Fruit fly (Drosophila melanogaster) whole organism, embryonic: ENCODE measurements around the gene Syt12.

Experiments used
- Aef1 ChIP-seq: fragments of 200-800 bp; sonication (Bioruptor generic); IDR thresholded peaks from 3 replicates; pipeline ENCODE4 v1.3.6; 2022; ENCODE audit warnings: missing biosample characterization, missing genetic modification characterization
- CG10147 ChIP-seq: fragments of 200-800 bp; sonication (Bioruptor generic); optimal IDR thresholded peaks from 2 replicates; lab custom pipeline; 2019; ENCODE audit warnings: missing biosample characterization, mild to moderate bottlenecking, missing genetic modification characterization, moderate library complexity
- CG10267 ChIP-seq: fragments of 200-800 bp; sonication (Bioruptor generic); optimal IDR thresholded peaks from 2 replicates; lab custom pipeline; 2018; ENCODE audit warnings: missing biosample characterization, mild to moderate bottlenecking, missing genetic modification characterization, moderate library complexity
- CG11247 ChIP-seq: fragments of 200-800 bp; sonication (Bioruptor generic); IDR thresholded peaks from 2 replicates; pipeline ENCODE4 v1.3.6; 2022; ENCODE audit warnings: missing biosample characterization, missing genetic modification characterization
- CG11504 ChIP-seq: fragments of 200-800 bp; sonication (Bioruptor generic); optimal IDR thresholded peaks from 3 replicates; lab custom pipeline; 2019; ENCODE audit warnings: missing biosample characterization, mild to moderate bottlenecking, missing genetic modification characterization, moderate library complexity
- CG15696 ChIP-seq: fragments of 200-800 bp; sonication (Bioruptor generic); optimal IDR thresholded peaks from 2 replicates; lab custom pipeline; 2019; ENCODE audit warnings: missing biosample characterization, mild to moderate bottlenecking, missing genetic modification characterization, moderate library complexity
- CG17328 ChIP-seq: fragments of 200-800 bp; sonication (Bioruptor generic); IDR thresholded peaks from 2 replicates; pipeline ENCODE4 v1.3.6; 2022; ENCODE audit warnings: missing biosample characterization, missing genetic modification characterization
- CG17361 ChIP-seq: fragments of 200-800 bp; sonication (Bioruptor generic); IDR thresholded peaks from 3 replicates; pipeline ENCODE4 v1.3.6; 2022; ENCODE audit warnings: missing biosample characterization, missing genetic modification characterization
- CG17912 ChIP-seq: fragments of 200-800 bp; sonication (Bioruptor generic); optimal IDR thresholded peaks from 2 replicates; lab custom pipeline; 2018; ENCODE audit warnings: missing biosample characterization, mild to moderate bottlenecking, missing genetic modification characterization
- CG2199 ChIP-seq: fragments of 200-800 bp; sonication (Bioruptor generic); IDR thresholded peaks from 3 replicates; pipeline ENCODE4 v1.3.6; 2022; ENCODE audit warnings: missing biosample characterization, missing genetic modification characterization
- CG2678 ChIP-seq: fragments of 200-800 bp; sonication (Bioruptor generic); optimal IDR thresholded peaks from 3 replicates; lab custom pipeline; 2019; ENCODE audit warnings: missing biosample characterization, mild to moderate bottlenecking, missing genetic modification characterization, moderate library complexity
- CG3163 ChIP-seq: fragments of 200-800 bp; sonication (Bioruptor generic); optimal IDR thresholded peaks from 3 replicates; lab custom pipeline; 2016; ENCODE audit warnings: missing biosample characterization, missing genetic modification characterization
- CG34224 ChIP-seq: fragments of 200-800 bp; sonication (Bioruptor generic); IDR thresholded peaks from 3 replicates; pipeline ENCODE4 v1.3.6; 2022; ENCODE audit warnings: missing biosample characterization, missing genetic modification characterization; ENCODE audit not compliant: partially characterized antibody
- CG34422 ChIP-seq: fragments of 200-800 bp; sonication (Bioruptor generic); IDR thresholded peaks from 3 replicates; pipeline ENCODE4 v1.3.6; 2022; ENCODE audit warnings: missing biosample characterization, missing genetic modification characterization
- CG4617 ChIP-seq: fragments of 200-800 bp; sonication (Bioruptor generic); optimal IDR thresholded peaks from 3 replicates; lab custom pipeline; 2016; ENCODE audit warnings: missing biosample characterization, missing genetic modification characterization, borderline replicate concordance
- CG5180 ChIP-seq: fragments of 200-800 bp; sonication (Bioruptor generic); optimal IDR thresholded peaks from 3 replicates; lab custom pipeline; 2017; ENCODE audit warnings: missing biosample characterization, missing genetic modification characterization, mild to moderate bottlenecking, moderate library complexity, missing genetic modification reagents
- CG8089 ChIP-seq: fragments of 200-800 bp; sonication (Bioruptor generic); optimal IDR thresholded peaks from 3 replicates; lab custom pipeline; 2016; ENCODE audit warnings: missing biosample characterization, missing genetic modification characterization
- Dip2 ChIP-seq: fragments of 200-800 bp; sonication (Bioruptor generic); IDR thresholded peaks from 2 replicates; pipeline ENCODE4 v1.3.6; 2022; ENCODE audit warnings: missing biosample characterization, missing genetic modification characterization
- Drgx ChIP-seq: fragments of 200-800 bp; sonication (Bioruptor generic); IDR thresholded peaks from 2 replicates; pipeline ENCODE4 v1.3.6; 2022; ENCODE audit warnings: missing biosample characterization, missing genetic modification characterization
- H15 ChIP-seq: fragments of 200-800 bp; sonication (Bioruptor generic); IDR thresholded peaks from 3 replicates; pipeline ENCODE4 v1.3.6; 2022; ENCODE audit warnings: missing biosample characterization, missing genetic modification characterization
- Kr ChIP-seq: fragments of 200-800 bp; sonication (Bioruptor generic); optimal IDR thresholded peaks from 2 replicates; lab custom pipeline; 2017; ENCODE audit warnings: missing biosample characterization, mild to moderate bottlenecking, missing genetic modification characterization
- MBD-R2 ChIP-seq: fragments of 200-800 bp; sonication (Bioruptor generic); IDR thresholded peaks from 2 replicates; pipeline ENCODE4 v1.3.6; 2022; ENCODE audit warnings: missing biosample characterization, missing genetic modification characterization
- Med ChIP-seq: fragments of 200-800 bp; sonication (Bioruptor generic); peaks from one replicate; lab custom pipeline; 2016; ENCODE audit warnings: missing biosample characterization, missing genetic modification characterization, mild to moderate bottlenecking, inconsistent platforms, moderate library complexity
- Meics ChIP-seq: fragments of 200-800 bp; sonication (Bioruptor generic); optimal IDR thresholded peaks from 2 replicates; lab custom pipeline; 2017; ENCODE audit warnings: missing biosample characterization, mild to moderate bottlenecking, missing genetic modification characterization
- NK7.1 ChIP-seq: fragments of 200-800 bp; sonication (Bioruptor generic); optimal IDR thresholded peaks from 3 replicates; lab custom pipeline; 2016; ENCODE audit warnings: missing biosample characterization, missing genetic modification characterization
- Rfx ChIP-seq: fragments of 200-800 bp; sonication (Bioruptor generic); IDR thresholded peaks from 2 replicates; pipeline ENCODE4 v1.3.6; 2022; ENCODE audit warnings: missing biosample characterization, missing genetic modification characterization
- Sry-β ChIP-seq: fragments of 200-800 bp; sonication (Bioruptor generic); optimal IDR thresholded peaks from 2 replicates; lab custom pipeline; 2018; ENCODE audit warnings: missing biosample characterization, mild to moderate bottlenecking, missing genetic modification characterization, moderate library complexity
- caup ChIP-seq: fragments of 200-800 bp; sonication (Bioruptor generic); optimal IDR thresholded peaks from 3 replicates; lab custom pipeline; 2017; ENCODE audit warnings: missing biosample characterization, mild to moderate bottlenecking, missing genetic modification characterization, moderate library complexity; ENCODE audit not compliant: severe bottlenecking
- ci ChIP-seq: fragments of 200-800 bp; sonication (Bioruptor generic); IDR thresholded peaks from 3 replicates; pipeline ENCODE4 v1.3.6; 2022; ENCODE audit warnings: missing biosample characterization, missing genetic modification characterization
- crol ChIP-seq: fragments of 200-800 bp; sonication (Bioruptor generic); IDR thresholded peaks from 2 replicates; pipeline ENCODE4 v1.3.6; 2022; ENCODE audit warnings: missing biosample characterization, missing genetic modification characterization
- cwo ChIP-seq: fragments of 200-800 bp; sonication (Bioruptor generic); optimal IDR thresholded peaks from 3 replicates; lab custom pipeline; 2017; ENCODE audit warnings: missing biosample characterization, missing genetic modification characterization, mild to moderate bottlenecking, moderate library complexity, missing genetic modification reagents
- exex ChIP-seq: fragments of 200-800 bp; sonication (Bioruptor generic); optimal IDR thresholded peaks from 4 replicates; lab custom pipeline; 2018; ENCODE audit warnings: missing biosample characterization, mild to moderate bottlenecking, missing genetic modification characterization, moderate library complexity
- gfzf ChIP-seq: fragments of 200-800 bp; sonication (Bioruptor generic); optimal IDR thresholded peaks from 2 replicates; lab custom pipeline; 2016; ENCODE audit warnings: missing biosample characterization, mild to moderate bottlenecking, missing genetic modification characterization, moderate library complexity
- gro ChIP-seq: fragments of 200-800 bp; sonication (Bioruptor generic); optimal IDR thresholded peaks from 2 replicates; lab custom pipeline; 2016; ENCODE audit warnings: missing biosample characterization, missing genetic modification characterization
- insv ChIP-seq, 2 experiments: fragments of 200-800 bp; sonication (Bioruptor generic); optimal IDR thresholded peaks; 3 replicates each; lab custom pipeline; 2016 to 2018; ENCODE audit warnings: missing biosample characterization in 2 of 2, missing genetic modification characterization in 2 of 2
- kah ChIP-seq: fragments of 200-800 bp; sonication (Bioruptor generic); optimal IDR thresholded peaks from 2 replicates; lab custom pipeline; 2018; ENCODE audit warnings: missing biosample characterization, mild to moderate bottlenecking, missing genetic modification characterization
- kay ChIP-seq: fragments of 200-800 bp; sonication (Bioruptor generic); optimal IDR thresholded peaks from 2 replicates; lab custom pipeline; 2016; ENCODE audit warnings: missing biosample characterization, missing genetic modification characterization
- lab ChIP-seq: fragments of 200-800 bp; sonication (Bioruptor generic); optimal IDR thresholded peaks from 3 replicates; lab custom pipeline; 2017; ENCODE audit warnings: missing biosample characterization, missing genetic modification characterization, mild to moderate bottlenecking, moderate library complexity, missing genetic modification reagents
- nau ChIP-seq: fragments of 200-800 bp; sonication (Bioruptor generic); optimal IDR thresholded peaks from 3 replicates; lab custom pipeline; 2017; ENCODE audit warnings: missing biosample characterization, mild to moderate bottlenecking, missing genetic modification characterization, missing genetic modification reagents
- onecut ChIP-seq: fragments of 200-800 bp; sonication (Bioruptor generic); IDR thresholded peaks from 2 replicates; pipeline ENCODE4 v1.3.6; 2022; ENCODE audit warnings: missing biosample characterization, missing genetic modification characterization
- pho ChIP-seq: fragments of 200-800 bp; sonication (Bioruptor generic); optimal IDR thresholded peaks from 2 replicates; lab custom pipeline; 2016; ENCODE audit warnings: missing biosample characterization, missing genetic modification characterization
- pita ChIP-seq: fragments of 200-800 bp; sonication (Bioruptor generic); optimal IDR thresholded peaks from 2 replicates; lab custom pipeline; 2017; ENCODE audit warnings: missing biosample characterization, mild to moderate bottlenecking, missing genetic modification characterization
- sd ChIP-seq: fragments of 200-800 bp; sonication (Bioruptor generic); optimal IDR thresholded peaks from 3 replicates; lab custom pipeline; 2018; ENCODE audit warnings: missing biosample characterization, mild to moderate bottlenecking, missing genetic modification characterization, moderate library complexity
- sisA ChIP-seq: fragments of 200-800 bp; sonication (Bioruptor generic); IDR thresholded peaks from 2 replicates; pipeline ENCODE4 v1.3.6; 2022; ENCODE audit warnings: missing biosample characterization, missing genetic modification characterization
- stc ChIP-seq: fragments of 200-800 bp; sonication (Bioruptor generic); IDR thresholded peaks from 2 replicates; pipeline ENCODE4 v1.3.6; 2022; ENCODE audit warnings: missing biosample characterization, missing genetic modification characterization
- sug ChIP-seq: fragments of 200-800 bp; optimal IDR thresholded peaks from 2 replicates; lab custom pipeline; 2019; ENCODE audit warnings: missing biosample characterization, mild to moderate bottlenecking, missing genetic modification characterization, moderate library complexity
- tgo ChIP-seq: fragments of 200-800 bp; sonication (Bioruptor generic); IDR thresholded peaks from 3 replicates; pipeline ENCODE4 v1.3.6; 2022; ENCODE audit warnings: missing biosample characterization, missing genetic modification characterization
- trem ChIP-seq: fragments of 200-800 bp; optimal IDR thresholded peaks from 3 replicates; lab custom pipeline; 2019; ENCODE audit warnings: missing biosample characterization, mild to moderate bottlenecking, missing genetic modification characterization, moderate library complexity
- vvl ChIP-seq: fragments of 200-800 bp; sonication (Bioruptor generic); IDR thresholded peaks from 2 replicates; pipeline ENCODE4 v1.3.6; 2022; ENCODE audit warnings: missing biosample characterization, missing genetic modification characterization
- yki ChIP-seq: fragments of >200 bp; optimal IDR thresholded peaks from 3 replicates; lab custom pipeline; 2018
- zfh1 ChIP-seq: fragments of 200-800 bp; sonication (Bioruptor generic); IDR thresholded peaks from 3 replicates; pipeline ENCODE4 v1.3.6; 2022; ENCODE audit warnings: missing biosample characterization, missing genetic modification characterization

The Syt12 gene

DNA sequence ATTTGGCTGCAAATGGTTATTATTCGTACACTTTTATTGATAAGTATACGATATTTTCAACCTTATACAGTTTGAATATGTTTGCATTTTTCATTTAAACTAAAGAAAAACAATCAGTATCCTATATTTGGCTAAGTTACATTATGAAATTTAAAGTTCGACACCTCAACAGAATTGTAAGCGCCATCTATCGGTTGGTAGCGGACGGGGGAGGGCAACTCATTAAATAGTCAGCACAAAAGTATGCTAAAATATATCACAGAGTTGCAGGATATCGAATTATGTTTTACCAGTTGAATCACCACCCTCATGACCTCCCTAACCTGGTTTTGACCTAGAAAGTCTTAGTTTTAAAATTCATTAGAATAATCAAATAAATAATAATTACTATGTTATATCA is 42.2 kb downstream of the Syt12 start (continued):
- TF ChIP-seq lab (GFP tag; lab: Kevin White, UChicago) = peak; percentile 9
- no peak for TF ChIP-seq yki
- no peak for TF ChIP-seq gfzf (GFP tag; lab: Kevin White, UChicago)
- TF ChIP-seq Dip2 (GFP tag; lab: Robert Waterston, UW) = no peak
- TF ChIP-seq vvl (GFP tag; lab: Robert Waterston, UW) = peak; percentile 27; the same call in 1 of the 2 replicates
- TF ChIP-seq caup = peak; percentile 9
- TF ChIP-seq Med (GFP tag; lab: Kevin White, UChicago) = peak; percentile 94
- TF ChIP-seq CG17328 (GFP tag; lab: Robert Waterston, UW) = peak; percentile 30; the same call in 1 of the 2 replicates
- peak; percentile 14 for TF ChIP-seq sug
- TF ChIP-seq Meics = peak; percentile 13
- no peak for TF ChIP-seq tgo (GFP tag; lab: Robert Waterston, UW)
- TF ChIP-seq Kr = no peak
- peak; percentile 42; the same call in 1 of the 3 replicates for TF ChIP-seq ci (GFP tag; lab: Robert Waterston, UW)
- TF ChIP-seq CG11247 = no peak
- TF ChIP-seq Drgx (GFP tag; lab: Robert Waterston, UW) = no peak
- TF ChIP-seq CG2199 (GFP tag; lab: Robert Waterston, UW) = peak; percentile 10; the same call in 1 of the 3 replicates
- TF ChIP-seq sisA (GFP tag; lab: Robert Waterston, UW) = no peak
- peak; percentile 2 for TF ChIP-seq kah (GFP tag; lab: Kevin White, UChicago)
- TF ChIP-seq gro (GFP tag; lab: Kevin White, UChicago) = peak; percentile 37
- no peak for TF ChIP-seq CG8089 (GFP tag; lab: Kevin White, UChicago)
- TF ChIP-seq CG11504 (tag; lab: Kevin White, UChicago) = peak; percentile 4
- no peak for TF ChIP-seq CG17912
- no peak for TF ChIP-seq trem (tag; lab: Kevin White, UChicago)
- TF ChIP-seq NK7.1 (GFP tag; lab: Kevin White, UChicago) = peak; percentile 18
- no peak for TF ChIP-seq MBD-R2
- TF ChIP-seq insv (GFP tag; optimal IDR thresholded peaks at IDR 0.05; lab: Kevin White, UChicago) = peak in 1 of 2 experiments; percentile 9
- no peak for TF ChIP-seq CG5180 (GFP tag; lab: Kevin White, UChicago)
- TF ChIP-seq CG10147 (GFP tag; lab: Kevin White, UChicago) = no peak
- TF ChIP-seq CG4617 (GFP tag; lab: Kevin White, UChicago) = no peak
- TF ChIP-seq Aef1 (GFP tag; lab: Robert Waterston, UW) = no peak
- TF ChIP-seq H15 (GFP tag; lab: Robert Waterston, UW) = 0 out of 3 replicates have a peak, but pooled peaks have one; percentile 24
- TF ChIP-seq CG15696 = no peak
- no peak for TF ChIP-seq CG34224
- TF ChIP-seq sd = no peak
- TF ChIP-seq stc = no peak
- TF ChIP-seq exex (tag; lab: Kevin White, UChicago) = no peak
- peak; percentile 6; the same call in 1 of the 2 replicates for TF ChIP-seq onecut (GFP tag; lab: Robert Waterston, UW)
- no peak for TF ChIP-seq nau (GFP tag; lab: Kevin White, UChicago)
- TF ChIP-seq kay (GFP tag; lab: Kevin White, UChicago) = no peak
- no peak for TF ChIP-seq cwo
- TF ChIP-seq CG10267 (tag; lab: Kevin White, UChicago) = peak; percentile 2
- TF ChIP-seq pita (GFP tag; lab: Kevin White, UChicago) = peak; percentile 32
- no peak for TF ChIP-seq Sry-β (GFP tag; lab: Kevin White, UChicago)
- no peak for TF ChIP-seq pho (GFP tag; lab: Kevin White, UChicago)
- TF ChIP-seq Rfx = peak; percentile 21; the same call in 1 of the 2 replicates
- 0 out of 3 replicates have a peak, but pooled peaks have one; percentile 24 for TF ChIP-seq zfh1 (GFP tag; lab: Robert Waterston, UW)
- no peak for TF ChIP-seq CG34422 (GFP tag; lab: Robert Waterston, UW)
- TF ChIP-seq crol (GFP tag; lab: Robert Waterston, UW) = no peak
- TF ChIP-seq CG2678 (tag; lab: Kevin White, UChicago) = no peak
- peak; percentile 24; the same call in 1 of the 3 replicates for TF ChIP-seq CG17361 (GFP tag; lab: Robert Waterston, UW)
- TF ChIP-seq CG3163 (GFP tag; lab: Kevin White, UChicago) = no peak
